Fruit fly (Drosophila melanogaster) whole organism, embryonic: ENCODE data around the gene Tom40.

ENCODE experiments used
- Adf1 ChIP-seq: fragments of 200-800 bp; sonication (Bioruptor generic); IDR thresholded peaks from 2 replicates; pipeline ENCODE4 v1.3.6; 2022; ENCODE audit warnings: missing biosample characterization, missing genetic modification characterization
- CG10959 ChIP-seq: fragments of 200-800 bp; sonication (Bioruptor generic); IDR thresholded peaks from 2 replicates; pipeline ENCODE4 v1.3.6; 2022; ENCODE audit warnings: missing biosample characterization, missing genetic modification characterization
- CG13624 ChIP-seq: fragments of 200-800 bp; sonication (Bioruptor generic); optimal IDR thresholded peaks from 2 replicates; lab custom pipeline; 2016; ENCODE audit warnings: missing biosample characterization, missing genetic modification characterization
- CG15011 ChIP-seq: fragments of 200-800 bp; sonication (Bioruptor generic); optimal IDR thresholded peaks from 3 replicates; lab custom pipeline; 2018; ENCODE audit warnings: missing biosample characterization, mild to moderate bottlenecking, missing genetic modification characterization
- CG17359 ChIP-seq: fragments of 200-800 bp; sonication (Bioruptor generic); optimal IDR thresholded peaks from 3 replicates; lab custom pipeline; 2018; ENCODE audit warnings: missing biosample characterization, mild to moderate bottlenecking, missing genetic modification characterization, moderate library complexity
- CG1792 ChIP-seq: fragments of 200-800 bp; sonication (Bioruptor generic); optimal IDR thresholded peaks from 2 replicates; lab custom pipeline; 2016; ENCODE audit warnings: missing biosample characterization, missing genetic modification characterization
- CG1832 ChIP-seq: fragments of 200-800 bp; sonication (Bioruptor generic); optimal IDR thresholded peaks from 2 replicates; lab custom pipeline; 2017; ENCODE audit warnings: missing biosample characterization, mild to moderate bottlenecking, missing genetic modification characterization, inconsistent platforms
- CG2116 ChIP-seq: fragments of 200-800 bp; sonication (Bioruptor generic); optimal IDR thresholded peaks from 3 replicates; lab custom pipeline; 2018; ENCODE audit warnings: missing biosample characterization, mild to moderate bottlenecking, missing genetic modification characterization
- CG3065 ChIP-seq: fragments of 200-800 bp; sonication (Bioruptor generic); optimal IDR thresholded peaks from 2 replicates; lab custom pipeline; 2016; ENCODE audit warnings: missing biosample characterization, missing genetic modification characterization
- CG31365 ChIP-seq: fragments of 200-800 bp; sonication (Bioruptor generic); optimal IDR thresholded peaks from 2 replicates; lab custom pipeline; 2018; ENCODE audit warnings: missing biosample characterization, mild to moderate bottlenecking, missing genetic modification characterization
- CG33213 ChIP-seq: fragments of 200-800 bp; sonication (Bioruptor generic); optimal IDR thresholded peaks from 3 replicates; lab custom pipeline; 2016; ENCODE audit warnings: missing biosample characterization, missing genetic modification characterization
- CG4282 ChIP-seq: fragments of 200-800 bp; sonication (Bioruptor generic); optimal IDR thresholded peaks from 2 replicates; lab custom pipeline; 2016; ENCODE audit warnings: missing biosample characterization, missing genetic modification characterization
- CG43689 ChIP-seq: fragments of 200-800 bp; sonication (Bioruptor generic); IDR thresholded peaks from 2 replicates; pipeline ENCODE4 v1.3.6; 2022; ENCODE audit warnings: missing biosample characterization, missing genetic modification characterization
- CG6765 ChIP-seq: fragments of 200-800 bp; sonication (Bioruptor generic); optimal IDR thresholded peaks from 3 replicates; lab custom pipeline; 2017; ENCODE audit warnings: missing biosample characterization, mild to moderate bottlenecking, missing genetic modification characterization
- CG8924 ChIP-seq: fragments of 200-800 bp; optimal IDR thresholded peaks from 3 replicates; lab custom pipeline; 2019; ENCODE audit warnings: missing biosample characterization, mild to moderate bottlenecking, missing genetic modification characterization, moderate library complexity
- CrebB ChIP-seq: fragments of 200-800 bp; sonication (Bioruptor generic); optimal IDR thresholded peaks from 3 replicates; lab custom pipeline; 2018; ENCODE audit warnings: missing biosample characterization, mild to moderate bottlenecking, missing genetic modification characterization
- Doc3 ChIP-seq: fragments of 200-800 bp; sonication (Bioruptor generic); IDR thresholded peaks from 3 replicates; pipeline ENCODE4 v1.3.6; 2022; ENCODE audit warnings: missing biosample characterization, missing genetic modification characterization; ENCODE audit not compliant: partially characterized antibody
- Dref ChIP-seq: fragments of 200-800 bp; sonication (Bioruptor generic); IDR thresholded peaks from 2 replicates; pipeline ENCODE4 v1.3.6; 2022; ENCODE audit warnings: missing biosample characterization, missing genetic modification characterization
- ERR ChIP-seq: fragments of 200-800 bp; sonication (Bioruptor generic); optimal IDR thresholded peaks from 2 replicates; lab custom pipeline; 2016; ENCODE audit warnings: missing biosample characterization, missing genetic modification characterization
- H15 ChIP-seq: fragments of 200-800 bp; sonication (Bioruptor generic); IDR thresholded peaks from 3 replicates; pipeline ENCODE4 v1.3.6; 2022; ENCODE audit warnings: missing biosample characterization, missing genetic modification characterization
- Hmx ChIP-seq: fragments of 200-800 bp; sonication (Bioruptor generic); optimal IDR thresholded peaks from 2 replicates; lab custom pipeline; 2016; ENCODE audit warnings: missing biosample characterization, missing genetic modification characterization
- Hr39 ChIP-seq: fragments of >200 bp; optimal IDR thresholded peaks from 2 replicates; lab custom pipeline; 2017
- Jarid2 ChIP-seq: fragments of 200-800 bp; sonication (Bioruptor generic); optimal IDR thresholded peaks from 3 replicates; lab custom pipeline; 2017; ENCODE audit warnings: mild to moderate bottlenecking, missing biosample characterization, missing genetic modification reagents, missing genetic modification characterization
- Lim3 ChIP-seq: fragments of 200-800 bp; sonication (Bioruptor generic); IDR thresholded peaks from 2 replicates; pipeline ENCODE4 v1.3.6; 2022; ENCODE audit warnings: missing biosample characterization, missing genetic modification characterization
- MTF-1 ChIP-seq: fragments of 200-800 bp; sonication (Bioruptor generic); optimal IDR thresholded peaks from 2 replicates; lab custom pipeline; 2018; ENCODE audit warnings: missing biosample characterization, mild to moderate bottlenecking, missing genetic modification characterization, borderline replicate concordance
- NfI ChIP-seq: fragments of 200-800 bp; sonication (Bioruptor generic); optimal IDR thresholded peaks from 3 replicates; lab custom pipeline; 2018; ENCODE audit warnings: missing biosample characterization, mild to moderate bottlenecking, missing genetic modification characterization, moderate library complexity
- Oaz ChIP-seq: fragments of 200-800 bp; sonication (Bioruptor generic); IDR thresholded peaks from 2 replicates; pipeline ENCODE4 v1.3.6; 2022; ENCODE audit warnings: missing biosample characterization, missing genetic modification characterization
- Side ChIP-seq: fragments of 200-800 bp; sonication (Bioruptor generic); optimal IDR thresholded peaks from 2 replicates; lab custom pipeline; 2016; ENCODE audit warnings: missing biosample characterization, missing genetic modification characterization
- Sox102F ChIP-seq: fragments of 200-800 bp; sonication (Bioruptor generic); optimal IDR thresholded peaks from 2 replicates; lab custom pipeline; 2018; ENCODE audit warnings: missing biosample characterization, mild to moderate bottlenecking, missing genetic modification characterization, moderate library complexity
- Trl ChIP-seq, 3 experiments: fragments of >200 bp in 2 of 3; fragments of 200-800 bp in 1 of 3; sonication (Bioruptor generic) in 1 of 3; optimal IDR thresholded peaks; 2 replicates in 1 of 3; 3 replicates in 2 of 3; lab custom pipeline; 2016 to 2017; ENCODE audit warnings: missing biosample characterization in 1 of 3, missing genetic modification characterization in 1 of 3
- ap ChIP-seq: fragments of 200-800 bp; sonication (Bioruptor generic); IDR thresholded peaks from 2 replicates; pipeline ENCODE4 v1.3.6; 2022; ENCODE audit warnings: missing biosample characterization, missing genetic modification characterization
- br ChIP-seq: fragments of >200 bp; optimal IDR thresholded peaks from 2 replicates; lab custom pipeline; 2017
- cato ChIP-seq: fragments of 200-800 bp; sonication (Bioruptor generic); optimal IDR thresholded peaks from 2 replicates; lab custom pipeline; 2016; ENCODE audit warnings: missing biosample characterization, missing genetic modification characterization, borderline replicate concordance
- cg ChIP-seq: fragments of 200-800 bp; sonication (Bioruptor generic); optimal IDR thresholded peaks from 3 replicates; lab custom pipeline; 2019; ENCODE audit warnings: missing biosample characterization, mild to moderate bottlenecking, missing genetic modification characterization, moderate library complexity
- chm ChIP-seq: fragments of 200-800 bp; sonication (Bioruptor generic); IDR thresholded peaks from 2 replicates; pipeline ENCODE4 v1.3.6; 2022; ENCODE audit warnings: missing biosample characterization, missing genetic modification characterization
- croc ChIP-seq: fragments of 200-800 bp; sonication (Bioruptor generic); conservative IDR thresholded peaks from 3 replicates; pipeline ENCODE4 v1.3.6; 2022; ENCODE audit warnings: missing biosample characterization, missing genetic modification characterization
- fd102C ChIP-seq: fragments of 200-800 bp; sonication (Bioruptor generic); optimal IDR thresholded peaks from 2 replicates; lab custom pipeline; 2018; ENCODE audit warnings: missing biosample characterization, mild to moderate bottlenecking, missing genetic modification characterization, moderate library complexity
- gcm ChIP-seq: fragments of 200-800 bp; sonication (Bioruptor generic); optimal IDR thresholded peaks from 2 replicates; lab custom pipeline; 2019; ENCODE audit warnings: missing biosample characterization, mild to moderate bottlenecking, missing genetic modification characterization, moderate library complexity
- gcm2 ChIP-seq: fragments of 200-800 bp; sonication (Bioruptor generic); optimal IDR thresholded peaks from 2 replicates; lab custom pipeline; 2016; ENCODE audit warnings: missing biosample characterization, missing genetic modification characterization
- gsb-n ChIP-seq: fragments of 200-800 bp; sonication (Bioruptor generic); optimal IDR thresholded peaks from 3 replicates; lab custom pipeline; 2018; ENCODE audit warnings: missing biosample characterization, mild to moderate bottlenecking, missing genetic modification characterization
- hkb ChIP-seq, 2 experiments: fragments of 200-800 bp in 1 of 2; fragments of >200 bp in 1 of 2; sonication (Bioruptor generic) in 1 of 2; IDR thresholded peaks in 1 of 2; optimal IDR thresholded peaks in 1 of 2; 2 replicates each; pipeline versions ENCODE4 v1.3.6 to Lab custom; 2017 to 2022; ENCODE audit warnings: missing biosample characterization in 1 of 2, missing genetic modification characterization in 1 of 2
- jumu ChIP-seq: fragments of 200-800 bp; sonication (Bioruptor generic); optimal IDR thresholded peaks from 3 replicates; lab custom pipeline; 2016; ENCODE audit warnings: missing biosample characterization, missing genetic modification characterization
- org-1 ChIP-seq: fragments of 200-800 bp; sonication (Bioruptor generic); optimal IDR thresholded peaks from 2 replicates; lab custom pipeline; 2017; ENCODE audit warnings: missing biosample characterization, missing genetic modification characterization
- pnt ChIP-seq: fragments of 200-800 bp; sonication (Bioruptor generic); optimal IDR thresholded peaks from 3 replicates; lab custom pipeline; 2016; ENCODE audit warnings: missing biosample characterization, missing genetic modification characterization
- ranshi ChIP-seq: fragments of 200-800 bp; sonication (Bioruptor generic); IDR thresholded peaks from 2 replicates; pipeline ENCODE4 v1.3.6; 2022; ENCODE audit warnings: missing biosample characterization, missing genetic modification characterization
- rib ChIP-seq: fragments of 200-800 bp; sonication (Bioruptor generic); IDR thresholded peaks from 2 replicates; pipeline ENCODE4 v1.3.6; 2022; ENCODE audit warnings: missing biosample characterization, missing genetic modification characterization
- sim ChIP-seq: fragments of 200-800 bp; sonication (Bioruptor generic); IDR thresholded peaks from 2 replicates; pipeline ENCODE4 v1.3.6; 2022; ENCODE audit warnings: missing biosample characterization, missing genetic modification characterization
- sima ChIP-seq: fragments of 200-800 bp; sonication (Bioruptor generic); optimal IDR thresholded peaks from 2 replicates; lab custom pipeline; 2016; ENCODE audit warnings: missing biosample characterization, missing genetic modification characterization
- trh ChIP-seq: fragments of 200-800 bp; sonication (Bioruptor generic); optimal IDR thresholded peaks from 2 replicates; lab custom pipeline; 2016; ENCODE audit warnings: missing biosample characterization, missing genetic modification characterization

Gene Tom40

DNA sequence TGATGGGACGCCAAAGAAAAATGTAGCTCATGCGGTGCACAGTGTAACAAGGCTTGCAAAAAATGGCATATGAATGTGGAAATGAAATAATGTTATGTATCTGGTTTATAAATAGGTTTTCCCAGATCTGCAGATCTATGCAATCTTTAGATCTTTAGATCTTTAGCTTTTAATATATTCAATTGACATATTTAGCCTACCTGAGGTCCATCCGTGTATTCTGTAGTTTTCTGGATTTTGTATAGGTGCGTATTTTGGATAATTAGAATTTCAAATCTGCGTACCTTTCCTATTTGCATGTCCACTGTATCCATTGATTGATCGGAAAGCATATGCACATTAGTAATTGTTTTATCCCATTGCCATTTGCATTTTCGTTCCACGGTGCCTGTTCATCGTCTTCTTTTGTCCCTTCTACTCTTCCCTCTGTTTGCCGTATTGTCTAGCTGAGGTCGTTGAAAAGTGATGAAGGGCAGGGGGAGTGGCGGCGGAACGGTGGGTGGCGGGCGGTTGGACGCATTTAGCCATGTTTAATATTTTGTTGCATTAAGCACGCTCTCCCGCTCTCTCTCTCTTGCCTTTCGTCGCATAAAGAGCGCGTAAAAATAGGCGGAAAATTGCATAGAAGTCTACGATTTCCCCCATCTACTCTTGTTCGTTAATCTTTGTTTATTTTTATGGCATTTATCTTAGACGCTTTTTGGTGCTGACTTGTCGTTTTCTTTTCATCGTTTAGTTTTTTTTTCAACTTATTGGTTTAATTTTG, 27.6 kb upstream of the Tom40 start, which contains the start of gene CHES-1-like (continued):
- TF ChIP-seq Trl (optimal IDR thresholded peaks at IDR 0.05; lab: Kevin White, UChicago) (peak in 1 of 2 experiments; percentile 59), Trl (GFP tag; optimal IDR thresholded peaks at IDR 0.05; lab: Kevin White, UChicago) (peak; percentile 90), CG17359 (tag; lab: Kevin White, UChicago) (peak; percentile 88), H15 (GFP tag; lab: Robert Waterston, UW) (peak; percentile 78; the same call in 2 of the 3 replicates), MTF-1 (GFP tag; lab: Kevin White, UChicago) (no peak), fd102C (GFP tag; lab: Kevin White, UChicago) (no peak), NfI (peak; percentile 86), Dref (GFP tag; lab: Robert Waterston, UW) (no peak), gcm2 (GFP tag; lab: Kevin White, UChicago) (peak; percentile 86), org-1 (GFP tag; lab: Kevin White, UChicago) (peak; percentile 94), rib (GFP tag; lab: Robert Waterston, UW) (no peak), Oaz (GFP tag; lab: Robert Waterston, UW) (peak; percentile 67), CG15011 (GFP tag; lab: Kevin White, UChicago) (peak; percentile 85), ap (GFP tag; lab: Robert Waterston, UW) (peak; percentile 72), CG3065 (GFP tag; lab: Kevin White, UChicago) (peak; percentile 50), sim (GFP tag; lab: Robert Waterston, UW) (peak; percentile 60; the same call in 1 of the 2 replicates), sima (GFP tag; lab: Kevin White, UChicago) (peak; percentile 48), hkb (optimal IDR thresholded peaks at IDR 0.05; lab: Kevin White, UChicago) (no peak), hkb (GFP tag; IDR thresholded peaks at IDR 0.05; lab: Robert Waterston, UW) (peak; percentile 85), CG1792 (GFP tag; lab: Kevin White, UChicago) (peak; percentile 77), cg (no peak), Hmx (peak; percentile 58), Sox102F (GFP tag; lab: Kevin White, UChicago) (peak; percentile 93), br (lab: Kevin White, UChicago) (no peak), Hr39 (lab: Kevin White, UChicago) (no peak), CG1832 (GFP tag; lab: Kevin White, UChicago) (no peak), croc (GFP tag; lab: Robert Waterston, UW) (peak; percentile 84), Jarid2 (GFP tag; lab: Kevin White, UChicago) (peak; percentile 76), CG8924 (tag; lab: Kevin White, UChicago) (peak; percentile 94), CG13624 (GFP tag; lab: Kevin White, UChicago) (peak; percentile 90), CG31365 (peak; percentile 44), chm (GFP tag; lab: Robert Waterston, UW) (no peak; the same call in 1 of the 2 replicates), CG6765 (GFP tag; lab: Kevin White, UChicago) (peak; percentile 80), pnt (peak; percentile 92), Adf1 (GFP tag; lab: Robert Waterston, UW) (peak; percentile 44), cato (peak; percentile 81), Doc3 (GFP tag; lab: Robert Waterston, UW) (no peak), ERR (GFP tag; lab: Kevin White, UChicago) (peak; percentile 82), trh (GFP tag; lab: Kevin White, UChicago) (peak; percentile 82), CG4282 (GFP tag; lab: Kevin White, UChicago) (peak; percentile 84), Lim3 (GFP tag; lab: Robert Waterston, UW) (peak; percentile 46), gsb-n (tag; lab: Kevin White, UChicago) (peak; percentile 81), Side (GFP tag; lab: Kevin White, UChicago) (peak; percentile 89), gcm (GFP tag; lab: Kevin White, UChicago) (peak; percentile 86), CG33213 (peak; percentile 84), CG2116 (GFP tag; lab: Kevin White, UChicago) (peak; percentile 47), CG10959 (GFP tag; lab: Robert Waterston, UW) (no peak; the same call in 1 of the 2 replicates), CrebB (tag; lab: Kevin White, UChicago) (peak; percentile 76), jumu (GFP tag; lab: Kevin White, UChicago) (peak; percentile 91), ranshi (GFP tag; lab: Robert Waterston, UW) (peak; percentile 48; the same call in 1 of the 2 replicates), CG43689 (GFP tag; lab: Robert Waterston, UW) (no peak)
